Worm (Caenorhabditis elegans): ENCODE data around the gene F59E12.9.
A peak's percentile ranks its signal among the peaks of the same experiment; 100 is the strongest.
"Not testable (repeated sequence)": the region's sequence is repeated elsewhere in the genome, so short reads cannot be mapped to it uniquely, and the experiment has no call there.

The F59E12.9 gene

ce11 chrII:5622383-5622939 is 24.4 kb downstream of the F59E12.9 start, which contains the start of the genes eif-3.L and npl-4.2:
eif-3.L (minus strand) TSS chrII:5622483.
npl-4.2 (plus strand) TSS chrII:5622889.
- TF ChIP-seq hmbx-1 (tag; optimal IDR thresholded peaks at IDR 0.05); tbx-11 (GFP tag; IDR thresholded peaks at IDR 0.05); hnd-1 (tag; optimal IDR thresholded peaks at IDR 0.05): not testable (repeated sequence)

DNA sequence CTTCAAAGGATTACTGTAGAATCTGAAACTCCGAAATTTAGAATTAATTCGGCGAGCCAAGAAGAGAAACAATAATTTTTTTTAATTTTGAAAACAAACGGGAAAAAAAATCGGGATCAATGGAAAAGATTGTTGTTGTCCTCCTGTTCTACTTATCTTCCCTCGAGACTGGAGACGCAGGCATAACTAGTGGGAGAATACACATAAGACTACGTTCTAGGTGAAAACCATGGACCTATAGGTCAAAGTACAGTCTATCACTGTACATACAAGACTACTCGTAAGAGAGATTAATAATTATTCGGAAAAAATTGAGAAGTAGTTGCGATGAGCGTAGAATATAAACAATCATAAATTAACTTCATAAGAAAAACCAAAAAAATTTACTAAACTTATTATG is 27.5 kb downstream of the F59E12.9 start, which contains the start of gene dhs-6:
dhs-6 (minus strand) TSS at position 22 of the 400 bp plus-strand sequence.
- TF ChIP-seq hmbx-1 (tag; optimal IDR thresholded peaks at IDR 0.05) (no peak), hnd-1 (tag; optimal IDR thresholded peaks at IDR 0.05) (no peak), ceh-13 (GFP tag; optimal IDR thresholded peaks at IDR 0.05) (no peak), pes-1 (GFP tag; IDR thresholded peaks at IDR 0.05) (no peak), tra-4 (tag; optimal IDR thresholded peaks at IDR 0.05) (no peak), scrt-1 (GFP tag; IDR thresholded peaks at IDR 0.05) (no peak), ceh-36 (tag; optimal IDR thresholded peaks at IDR 0.05) (no peak), flt-1 (GFP tag; IDR thresholded peaks at IDR 0.05) (no peak), F13C5.2 (tag; optimal IDR thresholded peaks at IDR 0.05) (no peak), ets-7 (tag; optimal IDR thresholded peaks at IDR 0.05) (no peak), tbx-11 (GFP tag; IDR thresholded peaks at IDR 0.05) (no peak), ama-1 (optimal IDR thresholded peaks at IDR 0.05) (no peak), aly-1 (tag; optimal IDR thresholded peaks at IDR 0.05) (no peak), sea-1 (GFP tag; conservative IDR thresholded peaks at IDR 0.05) (no peak), hmg-4 (GFP tag; optimal IDR thresholded peaks at IDR 0.05) (no peak), tbx-37 (GFP tag; conservative IDR thresholded peaks at IDR 0.05) (no peak), B0310.2 (tag; optimal IDR thresholded peaks at IDR 0.05) (no peak)

- no peak for TF ChIP-seq ets-7 (tag; optimal IDR thresholded peaks at IDR 0.05)
- no peak for TF ChIP-seq ceh-36 (tag; optimal IDR thresholded peaks at IDR 0.05)
- no peak for TF ChIP-seq tbx-11 (GFP tag; IDR thresholded peaks at IDR 0.05)
- no peak for TF ChIP-seq ama-1 (optimal IDR thresholded peaks at IDR 0.05)
- TF ChIP-seq tra-4 (tag; optimal IDR thresholded peaks at IDR 0.05), result no peak
- no peak for TF ChIP-seq hmbx-1 (tag; optimal IDR thresholded peaks at IDR 0.05)
- no peak for TF ChIP-seq F13C5.2 (tag; optimal IDR thresholded peaks at IDR 0.05)
- TF ChIP-seq ceh-13 (GFP tag; optimal IDR thresholded peaks at IDR 0.05), result no peak
- TF ChIP-seq hnd-1 (tag; optimal IDR thresholded peaks at IDR 0.05), result no peak
- no peak for TF ChIP-seq pes-1 (GFP tag; IDR thresholded peaks at IDR 0.05)
Observed at ce11 chrII:5607756-5608155, 39.1 kb downstream of the F59E12.9 start, which contains the start of gene C17G10.7. C17G10.7 (minus strand) TSS chrII:5607856.

DNA sequence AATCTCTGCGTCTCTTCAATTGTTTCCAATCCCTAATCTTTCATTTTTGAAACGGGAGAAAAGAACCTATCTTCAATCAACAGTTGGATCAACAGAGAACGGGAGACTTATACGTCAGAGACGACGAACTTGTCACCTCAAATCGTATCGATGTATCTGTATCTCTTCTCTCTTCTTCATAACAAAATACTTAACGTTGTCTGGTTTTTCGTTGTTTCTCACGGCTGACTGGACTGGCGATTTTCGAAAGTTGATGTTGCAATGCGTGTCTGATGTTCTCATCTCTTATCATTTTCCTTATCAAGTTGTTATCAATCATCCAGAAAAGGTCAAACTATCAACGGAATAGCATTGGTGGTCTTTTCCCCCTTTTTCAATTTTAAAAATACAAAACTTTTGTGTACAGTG is 41.3 kb downstream of the F59E12.9 start:
- TF ChIP-seq aly-1 (tag; optimal IDR thresholded peaks at IDR 0.05) (no peak), B0310.2 (tag; optimal IDR thresholded peaks at IDR 0.05) (no peak), sea-1 (GFP tag; conservative IDR thresholded peaks at IDR 0.05) (no peak), ceh-13 (GFP tag; optimal IDR thresholded peaks at IDR 0.05) (no peak), tbx-37 (GFP tag; conservative IDR thresholded peaks at IDR 0.05) (no peak), ets-7 (tag; optimal IDR thresholded peaks at IDR 0.05) (no peak), hmbx-1 (tag; optimal IDR thresholded peaks at IDR 0.05) (no peak)

ce11 chrII:5604441-5604840 is 42.4 kb downstream of the F59E12.9 start:
- TF ChIP-seq pes-1 (GFP tag; IDR thresholded peaks at IDR 0.05), result no peak
- TF ChIP-seq ceh-36 (tag; optimal IDR thresholded peaks at IDR 0.05), result no peak
- no peak for TF ChIP-seq aly-1 (tag; optimal IDR thresholded peaks at IDR 0.05)
- TF ChIP-seq ets-7 (tag; optimal IDR thresholded peaks at IDR 0.05), result no peak
- no peak for TF ChIP-seq hmbx-1 (tag; optimal IDR thresholded peaks at IDR 0.05)
- no peak for TF ChIP-seq hmg-4 (GFP tag; optimal IDR thresholded peaks at IDR 0.05)
- no peak for TF ChIP-seq tra-4 (tag; optimal IDR thresholded peaks at IDR 0.05)
- no peak for TF ChIP-seq tbx-11 (GFP tag; IDR thresholded peaks at IDR 0.05)
- no peak for TF ChIP-seq sea-1 (GFP tag; conservative IDR thresholded peaks at IDR 0.05)
- no peak for TF ChIP-seq scrt-1 (GFP tag; IDR thresholded peaks at IDR 0.05)
- no peak for TF ChIP-seq ama-1 (optimal IDR thresholded peaks at IDR 0.05)
- no peak for TF ChIP-seq tbx-37 (GFP tag; conservative IDR thresholded peaks at IDR 0.05)
- TF ChIP-seq flt-1 (GFP tag; IDR thresholded peaks at IDR 0.05), result no peak
- TF ChIP-seq ceh-13 (GFP tag; optimal IDR thresholded peaks at IDR 0.05), result no peak
- no peak for TF ChIP-seq hnd-1 (tag; optimal IDR thresholded peaks at IDR 0.05)
- no peak for TF ChIP-seq B0310.2 (tag; optimal IDR thresholded peaks at IDR 0.05)
- no peak for TF ChIP-seq F13C5.2 (tag; optimal IDR thresholded peaks at IDR 0.05)

- TF ChIP-seq ceh-36 (tag; optimal IDR thresholded peaks at IDR 0.05), result no peak
- no peak for TF ChIP-seq B0310.2 (tag; optimal IDR thresholded peaks at IDR 0.05)
Observed at ce11 chrII:5603194-5603593, 43.6 kb downstream of the F59E12.9 start, which contains the start of gene C17G10.6. C17G10.6 (minus strand) TSS chrII:5603294.

DNA sequence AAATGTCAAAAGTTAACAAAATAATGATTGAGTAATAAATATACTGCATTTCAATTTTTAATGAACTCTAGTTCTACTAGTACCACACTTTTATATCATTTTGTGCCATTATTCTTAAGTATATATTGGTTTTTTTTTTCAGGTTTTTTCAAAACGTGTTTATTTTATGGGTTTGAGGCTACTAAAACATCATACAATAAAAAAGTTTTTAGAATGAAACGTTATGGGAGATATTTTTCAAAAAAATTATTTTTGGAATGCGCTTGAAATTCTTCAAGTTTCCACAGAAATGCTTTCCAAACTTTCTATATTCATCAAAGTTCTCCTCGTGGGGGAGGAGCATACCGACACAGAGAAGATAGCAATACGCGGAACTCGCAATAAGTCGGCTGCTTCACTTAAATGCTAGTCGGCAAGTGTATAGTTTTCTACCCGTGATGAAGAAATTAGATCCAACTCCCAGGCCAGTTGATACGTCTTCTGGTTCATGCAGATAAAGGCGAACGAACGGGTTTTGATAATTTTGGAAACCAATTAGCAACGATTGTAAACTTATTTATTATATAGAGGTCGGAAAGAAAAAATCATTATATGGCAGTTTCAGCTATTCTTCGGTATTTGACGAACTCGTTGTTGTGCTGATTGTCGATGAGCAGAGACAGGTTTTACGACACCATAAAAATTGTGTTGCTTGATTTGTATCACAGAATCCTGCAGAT is 47.4 kb downstream of the F59E12.9 start, which contains the start of gene C17G10.10:
C17G10.10 (minus strand) TSS at position 51 of the 719 bp plus-strand sequence.
- TF ChIP-seq sea-1 (GFP tag; conservative IDR thresholded peaks at IDR 0.05) (0 out of 2 replicates have a peak, but pooled peaks have one; percentile 38), ets-7 (tag; optimal IDR thresholded peaks at IDR 0.05) (no peak), tbx-37 (GFP tag; conservative IDR thresholded peaks at IDR 0.05) (no peak), ama-1 (optimal IDR thresholded peaks at IDR 0.05) (no peak), F13C5.2 (tag; optimal IDR thresholded peaks at IDR 0.05) (no peak)

DNA sequence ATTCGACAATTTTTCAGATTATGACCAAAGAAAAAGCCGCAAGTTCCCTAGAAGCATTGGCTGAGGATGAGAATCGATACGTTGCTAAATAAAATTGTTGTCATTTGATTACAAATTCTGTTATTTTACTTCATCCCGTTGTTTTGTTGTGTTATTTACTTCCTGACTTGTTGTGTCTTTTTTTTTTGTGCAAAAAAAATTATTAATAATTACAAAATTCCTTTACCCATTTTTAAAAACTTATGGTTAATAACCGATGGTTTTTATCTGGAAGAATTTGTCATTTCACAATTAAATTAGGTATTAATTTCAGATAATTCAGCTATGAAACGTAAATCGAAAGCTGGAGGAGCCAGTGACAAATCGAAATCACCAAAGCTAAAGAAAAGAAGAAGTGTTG is 50.6 kb downstream of the F59E12.9 start, which contains the start of gene C17G10.1:
C17G10.1 (plus strand) TSS at position 301 of the 400 bp plus-strand sequence.
- TF ChIP-seq ceh-13 (GFP tag; optimal IDR thresholded peaks at IDR 0.05) (no peak), hmbx-1 (tag; optimal IDR thresholded peaks at IDR 0.05) (no peak), B0310.2 (tag; optimal IDR thresholded peaks at IDR 0.05) (no peak)

Measured in whole organism, early embryonic.